Fruit fly (Drosophila melanogaster) whole organism, embryonic: ENCODE data around the gene CG3040.
A peak's percentile ranks its signal among the peaks of the same experiment; 100 is the strongest.

Source experiments
- ATbp ChIP-seq: fragments of 200-800 bp; sonication (Bioruptor generic); optimal IDR thresholded peaks from 2 replicates; lab custom pipeline; 2017; ENCODE audit warnings: missing biosample characterization, mild to moderate bottlenecking, missing genetic modification characterization, missing genetic modification reagents
- Aef1 ChIP-seq: fragments of 200-800 bp; sonication (Bioruptor generic); IDR thresholded peaks from 3 replicates; pipeline ENCODE4 v1.3.6; 2022; ENCODE audit warnings: missing biosample characterization, missing genetic modification characterization
- Asciz ChIP-seq: fragments of 200-800 bp; sonication (Bioruptor generic); optimal IDR thresholded peaks from 2 replicates; lab custom pipeline; 2017; ENCODE audit warnings: missing biosample characterization, mild to moderate bottlenecking, missing genetic modification characterization, missing genetic modification reagents
- B-H1 ChIP-seq: fragments of 200-800 bp; sonication (Bioruptor generic); IDR thresholded peaks from 3 replicates; pipeline ENCODE4 v1.3.6; 2022; ENCODE audit warnings: missing biosample characterization, missing genetic modification characterization
- CG11093 ChIP-seq: fragments of 200-800 bp; sonication (Bioruptor generic); IDR thresholded peaks from 3 replicates; pipeline ENCODE4 v1.3.6; 2022; ENCODE audit warnings: missing biosample characterization, missing genetic modification characterization
- CG12071 ChIP-seq: fragments of 200-800 bp; sonication (Bioruptor generic); optimal IDR thresholded peaks from 3 replicates; lab custom pipeline; 2018; ENCODE audit warnings: missing biosample characterization, mild to moderate bottlenecking, missing genetic modification characterization
- CG13287 ChIP-seq: fragments of 200-800 bp; sonication (Bioruptor generic); IDR thresholded peaks from 2 replicates; pipeline ENCODE4 v1.3.6; 2022; ENCODE audit warnings: missing biosample characterization, missing genetic modification characterization; ENCODE audit not compliant: partially characterized antibody
- CG13624 ChIP-seq: fragments of 200-800 bp; sonication (Bioruptor generic); optimal IDR thresholded peaks from 2 replicates; lab custom pipeline; 2016; ENCODE audit warnings: missing biosample characterization, missing genetic modification characterization
- CG1603 ChIP-seq: fragments of 200-800 bp; sonication (Bioruptor generic); optimal IDR thresholded peaks from 2 replicates; lab custom pipeline; 2019; ENCODE audit warnings: missing biosample characterization, mild to moderate bottlenecking, missing genetic modification characterization, moderate library complexity
- CG17328 ChIP-seq: fragments of 200-800 bp; sonication (Bioruptor generic); IDR thresholded peaks from 2 replicates; pipeline ENCODE4 v1.3.6; 2022; ENCODE audit warnings: missing biosample characterization, missing genetic modification characterization
- CG17912 ChIP-seq: fragments of 200-800 bp; sonication (Bioruptor generic); optimal IDR thresholded peaks from 2 replicates; lab custom pipeline; 2018; ENCODE audit warnings: missing biosample characterization, mild to moderate bottlenecking, missing genetic modification characterization
- CG1792 ChIP-seq: fragments of 200-800 bp; sonication (Bioruptor generic); optimal IDR thresholded peaks from 2 replicates; lab custom pipeline; 2016; ENCODE audit warnings: missing biosample characterization, missing genetic modification characterization
- CG18476 ChIP-seq: fragments of 200-800 bp; sonication (Bioruptor generic); optimal IDR thresholded peaks from 2 replicates; lab custom pipeline; 2016; ENCODE audit warnings: missing biosample characterization, mild to moderate bottlenecking, missing genetic modification characterization
- CG30020 ChIP-seq: fragments of 200-800 bp; optimal IDR thresholded peaks from 2 replicates; lab custom pipeline; 2019; ENCODE audit warnings: missing biosample characterization, mild to moderate bottlenecking, missing genetic modification characterization, moderate library complexity
- CG32532 ChIP-seq: fragments of 200-800 bp; sonication (Bioruptor generic); IDR thresholded peaks from 2 replicates; pipeline ENCODE4 v1.3.6; 2022; ENCODE audit warnings: missing biosample characterization, missing genetic modification characterization
- CG5953 ChIP-seq: fragments of 200-800 bp; sonication (Bioruptor generic); IDR thresholded peaks from 2 replicates; pipeline ENCODE4 v1.3.6; 2022; ENCODE audit warnings: missing biosample characterization, missing genetic modification characterization
- CG6813 ChIP-seq: fragments of 200-800 bp; sonication (Bioruptor generic); optimal IDR thresholded peaks from 2 replicates; lab custom pipeline; 2017; ENCODE audit warnings: missing biosample characterization, missing genetic modification characterization, mild to moderate bottlenecking, moderate library complexity, missing genetic modification reagents
- CG7556 ChIP-seq: fragments of 200-800 bp; sonication (Bioruptor generic); optimal IDR thresholded peaks from 2 replicates; lab custom pipeline; 2017; ENCODE audit warnings: missing biosample characterization, mild to moderate bottlenecking, missing genetic modification characterization
- CG9727 ChIP-seq: fragments of 200-800 bp; sonication (Bioruptor generic); optimal IDR thresholded peaks from 3 replicates; lab custom pipeline; 2017; ENCODE audit warnings: missing biosample characterization, mild to moderate bottlenecking, missing genetic modification characterization
- CG9932 ChIP-seq: fragments of 200-800 bp; sonication (Bioruptor generic); IDR thresholded peaks from 2 replicates; pipeline ENCODE4 v1.3.6; 2022; ENCODE audit warnings: missing biosample characterization, missing genetic modification characterization
- Dp ChIP-seq: fragments of 200-800 bp; sonication (Bioruptor generic); optimal IDR thresholded peaks from 2 replicates; lab custom pipeline; 2018; ENCODE audit warnings: missing biosample characterization, mild to moderate bottlenecking, missing genetic modification characterization, moderate library complexity
- ERR ChIP-seq: fragments of 200-800 bp; sonication (Bioruptor generic); optimal IDR thresholded peaks from 2 replicates; lab custom pipeline; 2016; ENCODE audit warnings: missing biosample characterization, missing genetic modification characterization
- Hmx ChIP-seq: fragments of 200-800 bp; sonication (Bioruptor generic); optimal IDR thresholded peaks from 2 replicates; lab custom pipeline; 2016; ENCODE audit warnings: missing biosample characterization, missing genetic modification characterization
- Hr78 ChIP-seq, 2 experiments: fragments of 200-800 bp in 1 of 2; fragments of >200 bp in 1 of 2; sonication (Bioruptor generic) in 1 of 2; optimal IDR thresholded peaks; 2 replicates each; lab custom pipeline; 2017 to 2019; ENCODE audit warnings: missing biosample characterization in 2 of 2, missing genetic modification characterization in 2 of 2, mild to moderate bottlenecking in 1 of 2, moderate library complexity in 1 of 2
- MTF-1 ChIP-seq: fragments of 200-800 bp; sonication (Bioruptor generic); optimal IDR thresholded peaks from 2 replicates; lab custom pipeline; 2018; ENCODE audit warnings: missing biosample characterization, mild to moderate bottlenecking, missing genetic modification characterization, borderline replicate concordance
- Nf-YC ChIP-seq: fragments of 200-800 bp; optimal IDR thresholded peaks from 3 replicates; lab custom pipeline; 2019; ENCODE audit warnings: missing biosample characterization, mild to moderate bottlenecking, missing genetic modification characterization, moderate library complexity
- Pdp1 ChIP-seq, 2 experiments: fragments of 200-800 bp; sonication (Bioruptor generic); optimal IDR thresholded peaks; 3 replicates each; lab custom pipeline; 2016; ENCODE audit warnings: missing biosample characterization in 2 of 2, missing genetic modification characterization in 2 of 2, mild to moderate bottlenecking in 1 of 2, moderate library complexity in 1 of 2
- Ptx1 ChIP-seq: fragments of 200-800 bp; sonication (Bioruptor generic); IDR thresholded peaks from 2 replicates; pipeline ENCODE4 v1.3.6; 2022; ENCODE audit warnings: missing biosample characterization, missing genetic modification characterization
- Trl ChIP-seq, 3 experiments: fragments of >200 bp in 2 of 3; fragments of 200-800 bp in 1 of 3; sonication (Bioruptor generic) in 1 of 3; optimal IDR thresholded peaks; 2 replicates in 1 of 3; 3 replicates in 2 of 3; lab custom pipeline; 2016 to 2017; ENCODE audit warnings: missing biosample characterization in 1 of 3, missing genetic modification characterization in 1 of 3
- Xbp1 ChIP-seq: fragments of 200-800 bp; sonication (Bioruptor generic); optimal IDR thresholded peaks from 3 replicates; lab custom pipeline; 2016; ENCODE audit warnings: missing biosample characterization, mild to moderate bottlenecking, missing genetic modification characterization
- bbx ChIP-seq: fragments of 200-800 bp; sonication (Bioruptor generic); IDR thresholded peaks from 2 replicates; pipeline ENCODE4 v1.3.6; 2022; ENCODE audit warnings: missing biosample characterization, missing genetic modification characterization; ENCODE audit not compliant: partially characterized antibody
- bigmax ChIP-seq: fragments of 200-800 bp; sonication (Bioruptor generic); optimal IDR thresholded peaks from 2 replicates; lab custom pipeline; 2018; ENCODE audit warnings: missing biosample characterization, mild to moderate bottlenecking, missing genetic modification characterization
- br ChIP-seq: fragments of >200 bp; optimal IDR thresholded peaks from 2 replicates; lab custom pipeline; 2017
- btn ChIP-seq: fragments of 200-800 bp; sonication (Bioruptor generic); optimal IDR thresholded peaks from 2 replicates; lab custom pipeline; 2016; ENCODE audit warnings: missing biosample characterization, missing genetic modification characterization
- chm ChIP-seq: fragments of 200-800 bp; sonication (Bioruptor generic); IDR thresholded peaks from 2 replicates; pipeline ENCODE4 v1.3.6; 2022; ENCODE audit warnings: missing biosample characterization, missing genetic modification characterization
- crp ChIP-seq, 2 experiments: fragments of 200-800 bp; sonication (Bioruptor generic); optimal IDR thresholded peaks; 2 replicates in 1 of 2; 3 replicates in 1 of 2; lab custom pipeline; 2017; ENCODE audit warnings: missing biosample characterization in 2 of 2, missing genetic modification characterization in 2 of 2, mild to moderate bottlenecking in 1 of 2, moderate library complexity in 1 of 2
- ewg ChIP-seq: fragments of 200-800 bp; sonication (Bioruptor generic); optimal IDR thresholded peaks from 3 replicates; lab custom pipeline; 2017; ENCODE audit warnings: mild to moderate bottlenecking, missing biosample characterization, missing genetic modification reagents, missing genetic modification characterization
- ftz-f1 ChIP-seq: fragments of 200-800 bp; sonication (Bioruptor generic); optimal IDR thresholded peaks from 2 replicates; lab custom pipeline; 2016; ENCODE audit warnings: missing biosample characterization, missing genetic modification characterization
- fu2 ChIP-seq: fragments of 200-800 bp; sonication (Bioruptor generic); optimal IDR thresholded peaks from 2 replicates; lab custom pipeline; 2016; ENCODE audit warnings: missing biosample characterization, missing genetic modification characterization
- gcm ChIP-seq: fragments of 200-800 bp; sonication (Bioruptor generic); optimal IDR thresholded peaks from 2 replicates; lab custom pipeline; 2019; ENCODE audit warnings: missing biosample characterization, mild to moderate bottlenecking, missing genetic modification characterization, moderate library complexity
- gro ChIP-seq: fragments of 200-800 bp; sonication (Bioruptor generic); optimal IDR thresholded peaks from 2 replicates; lab custom pipeline; 2016; ENCODE audit warnings: missing biosample characterization, missing genetic modification characterization
- ham ChIP-seq: fragments of 200-800 bp; sonication (Bioruptor generic); IDR thresholded peaks from 2 replicates; pipeline ENCODE4 v1.3.6; 2022; ENCODE audit warnings: missing biosample characterization, missing genetic modification characterization
- lov ChIP-seq, 2 experiments: fragments of 200-800 bp in 1 of 2; fragments of >200 bp in 1 of 2; sonication (Bioruptor generic) in 1 of 2; IDR thresholded peaks in 1 of 2; optimal IDR thresholded peaks in 1 of 2; 2 replicates in 1 of 2; 3 replicates in 1 of 2; pipeline versions ENCODE4 v1.3.6 to Lab custom; 2017 to 2022; ENCODE audit warnings: missing biosample characterization in 1 of 2, missing genetic modification characterization in 1 of 2
- nerfin-2 ChIP-seq: fragments of 200-800 bp; sonication (Bioruptor generic); IDR thresholded peaks from 2 replicates; pipeline ENCODE4 v1.3.6; 2022; ENCODE audit warnings: missing biosample characterization, missing genetic modification characterization; ENCODE audit not compliant: partially characterized antibody
- rib ChIP-seq: fragments of 200-800 bp; sonication (Bioruptor generic); IDR thresholded peaks from 2 replicates; pipeline ENCODE4 v1.3.6; 2022; ENCODE audit warnings: missing biosample characterization, missing genetic modification characterization
- sens ChIP-seq: fragments of 200-800 bp; sonication (Bioruptor generic); peaks from one replicate; lab custom pipeline; 2016; ENCODE audit warnings: missing biosample characterization, missing genetic modification characterization
- stc ChIP-seq: fragments of 200-800 bp; sonication (Bioruptor generic); IDR thresholded peaks from 2 replicates; pipeline ENCODE4 v1.3.6; 2022; ENCODE audit warnings: missing biosample characterization, missing genetic modification characterization
- tio ChIP-seq: fragments of 200-800 bp; sonication (Bioruptor generic); optimal IDR thresholded peaks from 2 replicates; lab custom pipeline; 2017; ENCODE audit warnings: missing biosample characterization, missing genetic modification characterization, inconsistent platforms
- trh ChIP-seq: fragments of 200-800 bp; sonication (Bioruptor generic); optimal IDR thresholded peaks from 2 replicates; lab custom pipeline; 2016; ENCODE audit warnings: missing biosample characterization, missing genetic modification characterization

The CG3040 gene

dm6 chrX:7014931-7015428 lies 41.8 kb upstream of the CG3040 start:
- TF ChIP-seq CG1792 (GFP tag; lab: Kevin White, UChicago) (no peak), CG9727 (GFP tag; lab: Kevin White, UChicago) (peak; percentile 25), Hr78 (GFP tag; optimal IDR thresholded peaks at IDR 0.05; lab: Kevin White, UChicago) (no peak), rib (peak; percentile 52; the same call in 1 of the 2 replicates), Pdp1 (GFP tag; optimal IDR thresholded peaks at IDR 0.05; lab: Kevin White, UChicago) (peak; percentile 64 to 68), CG32532 (peak; percentile 77), CG11093 (GFP tag; lab: Robert Waterston, UW) (peak; percentile 45; the same call in 2 of the 3 replicates), br (no peak), CG5953 (GFP tag; lab: Robert Waterston, UW) (no peak), ftz-f1 (no peak), Trl (optimal IDR thresholded peaks at IDR 0.05; lab: Kevin White, UChicago) (no peak), Trl (GFP tag; optimal IDR thresholded peaks at IDR 0.05; lab: Kevin White, UChicago) (peak; percentile 67), Asciz (GFP tag; lab: Kevin White, UChicago) (peak; percentile 9), CG30020 (tag; lab: Kevin White, UChicago) (peak; percentile 15), Aef1 (peak; percentile 52), ham (GFP tag; lab: Robert Waterston, UW) (no peak), CG9932 (GFP tag; lab: Robert Waterston, UW) (peak; percentile 71), bbx (GFP tag; lab: Robert Waterston, UW) (peak; percentile 49; the same call in 1 of the 2 replicates), gro (GFP tag; lab: Kevin White, UChicago) (peak; percentile 89), ERR (peak; percentile 38), crp (GFP tag; optimal IDR thresholded peaks at IDR 0.05; lab: Kevin White, UChicago) (no peak), trh (GFP tag; lab: Kevin White, UChicago) (peak; percentile 29), ATbp (GFP tag; lab: Kevin White, UChicago) (no peak), fu2 (no peak), tio (peak; percentile 23), lov (optimal IDR thresholded peaks at IDR 0.05; lab: Kevin White, UChicago) (no peak), lov (GFP tag; IDR thresholded peaks at IDR 0.05; lab: Robert Waterston, UW) (no peak), Ptx1 (peak; percentile 57), CG13624 (GFP tag; lab: Kevin White, UChicago) (peak; percentile 56), CG17912 (peak; percentile 21), Xbp1 (peak; percentile 51), ewg (GFP tag; lab: Kevin White, UChicago) (no peak), B-H1 (GFP tag; lab: Robert Waterston, UW) (no peak; the same call in 2 of the 3 replicates), Nf-YC (tag; lab: Kevin White, UChicago) (peak; percentile 39), Hmx (GFP tag; lab: Kevin White, UChicago) (no peak), chm (GFP tag; lab: Robert Waterston, UW) (0 out of 2 replicates have a peak, but pooled peaks have one; percentile 19), CG13287 (peak; percentile 84), gcm (GFP tag; lab: Kevin White, UChicago) (no peak), CG18476 (GFP tag; lab: Kevin White, UChicago) (no peak), nerfin-2 (GFP tag; lab: Robert Waterston, UW) (no peak; the same call in 1 of the 2 replicates), CG1603 (tag; lab: Kevin White, UChicago) (peak; percentile 59), btn (GFP tag; lab: Kevin White, UChicago) (no peak), CG6813 (GFP tag; lab: Kevin White, UChicago) (no peak), CG12071 (GFP tag; lab: Kevin White, UChicago) (no peak), Dp (peak; percentile 89), CG17328 (no peak), bigmax (no peak), stc (no peak; the same call in 1 of the 2 replicates), sens (peak; percentile 93), MTF-1 (GFP tag; lab: Kevin White, UChicago) (no peak), CG7556 (GFP tag; lab: Kevin White, UChicago) (peak; percentile 37)
